Worm (Caenorhabditis elegans) whole organism, L3 larva: ENCODE measurements around the gene C50F7.3.

Source experiments
- ZK546.5 ChIP-seq: sonication (generic microtip); optimal IDR thresholded peaks from 2 replicates; lab custom pipeline; 2017; ENCODE audit warnings: missing biosample characterization, missing genetic modification characterization
- ceh-82 ChIP-seq: fragments of 150-350 bp; optimal IDR thresholded peaks from 2 replicates; lab custom pipeline; 2014; ENCODE audit warnings: missing biosample characterization, missing genetic modification characterization
- egl-27 ChIP-seq: sonication (generic microtip); optimal IDR thresholded peaks from 4 replicates; lab custom pipeline; 2017; ENCODE audit warnings: missing biosample characterization, missing genetic modification reagents, missing genetic modification characterization
- elt-2 ChIP-seq: sonication (generic microtip); optimal IDR thresholded peaks from 2 replicates; lab custom pipeline; 2016; ENCODE audit warnings: missing genetic modification reagents, mild to moderate bottlenecking, missing genetic modification characterization, missing compliant biosample characterization
- fkh-10 ChIP-seq: sonication (generic microtip); optimal IDR thresholded peaks from 2 replicates; lab custom pipeline; 2017; ENCODE audit warnings: missing biosample characterization, missing genetic modification reagents, missing genetic modification characterization
- fkh-2 ChIP-seq: fragments of 150-350 bp; optimal IDR thresholded peaks from 2 replicates; lab custom pipeline; 2014; ENCODE audit warnings: missing biosample characterization, missing genetic modification reagents, missing genetic modification characterization
- fos-1 ChIP-seq: fragments of 150-350 bp; optimal IDR thresholded peaks from 2 replicates; lab custom pipeline; 2014; ENCODE audit warnings: missing biosample characterization, missing genetic modification characterization
- jun-1 ChIP-seq: fragments of 150-350 bp; optimal IDR thresholded peaks from 2 replicates; lab custom pipeline; 2014; ENCODE audit warnings: missing biosample characterization, missing genetic modification reagents, missing genetic modification characterization
- lin-15B ChIP-seq: fragments of 150-350 bp; optimal IDR thresholded peaks from 2 replicates; lab custom pipeline; 2014; ENCODE audit warnings: missing biosample characterization, missing genetic modification characterization
- mdl-1 ChIP-seq: fragments of 150-350 bp; optimal IDR thresholded peaks from 2 replicates; lab custom pipeline; 2014; ENCODE audit warnings: missing biosample characterization, missing genetic modification characterization
- mml-1 ChIP-seq: fragments of 150-350 bp; sonication (generic microtip); optimal IDR thresholded peaks from 3 replicates; lab custom pipeline; 2014; ENCODE audit warnings: missing biosample characterization, missing genetic modification characterization
- nfya-1 ChIP-seq: sonication (generic microtip); optimal IDR thresholded peaks from 2 replicates; lab custom pipeline; 2017; ENCODE audit warnings: missing genetic modification characterization, mild to moderate bottlenecking, missing compliant biosample characterization, antibody characterized with exemption, moderate library complexity; ENCODE audit not compliant: insufficient read depth
- nhr-11 ChIP-seq: fragments of 150-350 bp; optimal IDR thresholded peaks from 2 replicates; lab custom pipeline; 2014; ENCODE audit warnings: missing biosample characterization, missing genetic modification characterization
- nhr-12 ChIP-seq: fragments of 150-350 bp; optimal IDR thresholded peaks from 2 replicates; lab custom pipeline; 2014; ENCODE audit warnings: missing biosample characterization, missing genetic modification characterization
- nhr-23 ChIP-seq: fragments of 150-350 bp; optimal IDR thresholded peaks from 2 replicates; lab custom pipeline; 2014; ENCODE audit warnings: missing biosample characterization, missing genetic modification reagents, missing genetic modification characterization
- nhr-237 ChIP-seq: fragments of 150-350 bp; optimal IDR thresholded peaks from 2 replicates; lab custom pipeline; 2014; ENCODE audit warnings: missing biosample characterization, missing genetic modification characterization
- nhr-25 ChIP-seq: sonication (generic microtip); optimal IDR thresholded peaks from 2 replicates; lab custom pipeline; 2017; ENCODE audit warnings: missing biosample characterization, missing genetic modification characterization
- nhr-76 ChIP-seq: fragments of 150-350 bp; sonication (generic microtip); optimal IDR thresholded peaks from 5 replicates; lab custom pipeline; 2014; ENCODE audit warnings: missing biosample characterization, missing genetic modification characterization
- pha-4 ChIP-seq: fragments of 150-350 bp; optimal IDR thresholded peaks from 2 replicates; lab custom pipeline; 2014; ENCODE audit warnings: missing biosample characterization, missing genetic modification reagents, missing genetic modification characterization
- pqm-1 ChIP-seq: fragments of 150-350 bp; optimal IDR thresholded peaks from 2 replicates; lab custom pipeline; 2017; ENCODE audit warnings: missing biosample characterization, missing genetic modification characterization, inconsistent platforms
- ztf-11 ChIP-seq: fragments of 150-350 bp; optimal IDR thresholded peaks from 2 replicates; lab custom pipeline; 2014; ENCODE audit warnings: missing biosample characterization, missing genetic modification characterization

The C50F7.3 gene

ce11 chrIV:7778865-7779264, 46.7 kb downstream of the C50F7.3 start, which contains the start of gene rpap-3:
TSS of gene rpap-3 (minus strand) at chrIV:7778965.
- TF ChIP-seq nhr-23 (tag; lab: Kevin White, UChicago): no peak
- TF ChIP-seq nhr-11: no peak
- no peak for TF ChIP-seq ZK546.5 (tag; lab: Kevin White, UChicago)
- no peak for TF ChIP-seq fkh-2 (tag; lab: Kevin White, UChicago)
- no peak for TF ChIP-seq nhr-237 (tag; lab: Kevin White, UChicago)
- TF ChIP-seq lin-15B (tag; lab: Kevin White, UChicago): no peak
- no peak for TF ChIP-seq nhr-76 (tag; lab: Kevin White, UChicago)
- TF ChIP-seq ztf-11 (tag; lab: Kevin White, UChicago): no peak
- no peak for TF ChIP-seq mml-1 (tag; lab: Kevin White, UChicago)
- TF ChIP-seq nfya-1: no peak
- TF ChIP-seq elt-2 (tag; lab: Kevin White, UChicago): no peak
- TF ChIP-seq fos-1 (tag; lab: Kevin White, UChicago): no peak
- TF ChIP-seq nhr-25 (tag; lab: Kevin White, UChicago): no peak
- no peak for TF ChIP-seq pqm-1 (tag; lab: Kevin White, UChicago)
- no peak for TF ChIP-seq fkh-10 (GFP tag; lab: Kevin White, UChicago)
- TF ChIP-seq nhr-12 (tag; lab: Kevin White, UChicago): no peak
- TF ChIP-seq egl-27 (tag; lab: Kevin White, UChicago): no peak
- TF ChIP-seq ceh-82 (tag; lab: Kevin White, UChicago): no peak
- no peak for TF ChIP-seq mdl-1 (tag; lab: Kevin White, UChicago)

ce11 chrIV:7782292-7782691, 50.2 kb downstream of the C50F7.3 start, which contains the start of gene sec-10:
TSS of gene sec-10 (minus strand) at chrIV:7782499.
- TF ChIP-seq pha-4 (tag; lab: Kevin White, UChicago) (peak; percentile 18), jun-1 (no peak), elt-2 (tag; lab: Kevin White, UChicago) (peak; percentile 40)
- TF ChIP-seq, all 47 proteins: peak for 2
